Fruit fly (Drosophila melanogaster): Measurements from ENCODE around the gene CG13856.

The CG13856 gene

DNA sequence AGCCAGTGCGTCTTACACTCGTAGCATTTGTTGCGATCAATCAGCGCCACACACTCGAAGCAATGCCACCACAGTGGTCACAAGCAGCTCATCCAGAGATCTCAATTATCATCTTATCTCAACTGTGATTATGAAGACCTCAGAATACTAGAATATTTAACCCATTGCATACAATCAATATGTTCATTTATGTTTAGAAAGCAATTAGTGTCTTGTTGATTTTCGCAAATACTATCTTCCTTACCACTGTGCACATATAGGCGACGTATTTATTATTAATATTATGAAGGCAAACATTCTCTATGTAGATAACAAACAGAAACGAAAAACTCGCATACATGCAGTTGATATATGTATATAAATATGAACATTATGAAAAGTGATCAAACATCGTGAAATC is 43.6 kb upstream of the CG13856 start (continued):
- TF ChIP-seq Bgb (GFP tag; IDR thresholded peaks at IDR 0.05; ENCODE audit: partially characterized antibody), result no peak
- TF ChIP-seq mam (GFP tag; optimal IDR thresholded peaks at IDR 0.05), result no peak
- peak; percentile 43 for TF ChIP-seq caup (GFP tag; optimal IDR thresholded peaks at IDR 0.05; ENCODE audit: severe bottlenecking)
- peak; percentile 77 for TF ChIP-seq ATbp (GFP tag; optimal IDR thresholded peaks at IDR 0.05)
- no peak for TF ChIP-seq luna (GFP tag; optimal IDR thresholded peaks at IDR 0.05)
- peak; percentile 33 for TF ChIP-seq HmgZ (tag; optimal IDR thresholded peaks at IDR 0.05)
- TF ChIP-seq ash1 (GFP tag; optimal IDR thresholded peaks at IDR 0.05), result no peak
- TF ChIP-seq CG1603 (tag; optimal IDR thresholded peaks at IDR 0.05), result peak; percentile 85
- peak; percentile 37; the same call in 1 of the 2 replicates for TF ChIP-seq al (GFP tag; IDR thresholded peaks at IDR 0.05)
- TF ChIP-seq CoRest (tag; optimal IDR thresholded peaks at IDR 0.05), result peak; percentile 68
- TF ChIP-seq CG18262 (tag; optimal IDR thresholded peaks at IDR 0.05), result peak; percentile 78
- peak; percentile 79 for TF ChIP-seq CG17328 (GFP tag; IDR thresholded peaks at IDR 0.05)
- TF ChIP-seq CG10147 (GFP tag; optimal IDR thresholded peaks at IDR 0.05), result peak; percentile 40
- TF ChIP-seq dysf (GFP tag; IDR thresholded peaks at IDR 0.05), result peak; percentile 82
- TF ChIP-seq tx (GFP tag; optimal IDR thresholded peaks at IDR 0.05), result no peak
- peak; percentile 60; the same call in 1 of the 3 replicates for TF ChIP-seq Optix (GFP tag; IDR thresholded peaks at IDR 0.05)
- TF ChIP-seq CG7372 (GFP tag; IDR thresholded peaks at IDR 0.05), result peak; percentile 36; the same call in 1 of the 2 replicates
- TF ChIP-seq Ets97D (GFP tag; optimal IDR thresholded peaks at IDR 0.05), result no peak
- TF ChIP-seq Dll (GFP tag; IDR thresholded peaks at IDR 0.05; ENCODE audit: partially characterized antibody), result no peak
- peak; percentile 32 for TF ChIP-seq Hmr (GFP tag; optimal IDR thresholded peaks at IDR 0.05)
- TF ChIP-seq gem (tag; optimal IDR thresholded peaks at IDR 0.05), result peak; percentile 82
- peak; percentile 2 for TF ChIP-seq fd3F (GFP tag; optimal IDR thresholded peaks at IDR 0.05)
- peak; percentile 69 for TF ChIP-seq sim (GFP tag; IDR thresholded peaks at IDR 0.05)
- peak; percentile 27 for TF ChIP-seq CG13624 (GFP tag; optimal IDR thresholded peaks at IDR 0.05)
- TF ChIP-seq Max (GFP tag; optimal IDR thresholded peaks at IDR 0.05), result peak; percentile 77
- no peak for TF ChIP-seq CG6654 (GFP tag; optimal IDR thresholded peaks at IDR 0.05)
- peak; percentile 77 for TF ChIP-seq fd96Cb (tag; optimal IDR thresholded peaks at IDR 0.05)
- TF ChIP-seq Dip3 (GFP tag; optimal IDR thresholded peaks at IDR 0.05), result no peak
- peak; percentile 88 for TF ChIP-seq Xrp1 (GFP tag; IDR thresholded peaks at IDR 0.05)
- peak; percentile 29 for TF ChIP-seq Dad (GFP tag; optimal IDR thresholded peaks at IDR 0.05)
- TF ChIP-seq CG14965 (GFP tag; optimal IDR thresholded peaks at IDR 0.05; ENCODE audit: borderline replicate concordance), result peak; percentile 29
- TF ChIP-seq CG2678 (tag; optimal IDR thresholded peaks at IDR 0.05), result peak; percentile 81
- peak; percentile 83 for TF ChIP-seq CG3407 (GFP tag; optimal IDR thresholded peaks at IDR 0.05)
- no peak for TF ChIP-seq Dfd (GFP tag; optimal IDR thresholded peaks at IDR 0.05)
- TF ChIP-seq CG10565 (GFP tag; optimal IDR thresholded peaks at IDR 0.05), result peak; percentile 12
- no peak for TF ChIP-seq ftz-f1 (GFP tag; optimal IDR thresholded peaks at IDR 0.05)
- TF ChIP-seq CG2712 (tag; optimal IDR thresholded peaks at IDR 0.05), result peak; percentile 79
- TF ChIP-seq CG14860 (GFP tag; IDR thresholded peaks at IDR 0.05; ENCODE audit: partially characterized antibody), result no peak
- TF ChIP-seq Awh (GFP tag; IDR thresholded peaks at IDR 0.05), result peak; percentile 83
- peak; percentile 32 for TF ChIP-seq Jarid2 (GFP tag; optimal IDR thresholded peaks at IDR 0.05)
- no peak for TF ChIP-seq cg (GFP tag; optimal IDR thresholded peaks at IDR 0.05)
- peak; percentile 44 for TF ChIP-seq nom (GFP tag; optimal IDR thresholded peaks at IDR 0.05)
- peak; percentile 46; the same call in 1 of the 2 replicates for TF ChIP-seq sisA (GFP tag; IDR thresholded peaks at IDR 0.05)
- TF ChIP-seq ranshi (GFP tag; IDR thresholded peaks at IDR 0.05), result peak; percentile 56
- TF ChIP-seq CG34376 (GFP tag; optimal IDR thresholded peaks at IDR 0.05), result peak; percentile 1
- peak; percentile 47 for TF ChIP-seq grn (GFP tag; optimal IDR thresholded peaks at IDR 0.05)
- TF ChIP-seq ap (GFP tag; IDR thresholded peaks at IDR 0.05), result 0 out of 2 replicates have a peak, but pooled peaks have one; percentile 21
- peak; percentile 82 for TF ChIP-seq CG7271 (tag; optimal IDR thresholded peaks at IDR 0.05)
- peak; percentile 64 for TF ChIP-seq sob (GFP tag; IDR thresholded peaks at IDR 0.05)
- TF ChIP-seq bsh (GFP tag; optimal IDR thresholded peaks at IDR 0.05), result peak; percentile 46 to 94
